Fruit fly (Drosophila melanogaster): ENCODE measurements around the gene brv3.

Gene brv3

DNA sequence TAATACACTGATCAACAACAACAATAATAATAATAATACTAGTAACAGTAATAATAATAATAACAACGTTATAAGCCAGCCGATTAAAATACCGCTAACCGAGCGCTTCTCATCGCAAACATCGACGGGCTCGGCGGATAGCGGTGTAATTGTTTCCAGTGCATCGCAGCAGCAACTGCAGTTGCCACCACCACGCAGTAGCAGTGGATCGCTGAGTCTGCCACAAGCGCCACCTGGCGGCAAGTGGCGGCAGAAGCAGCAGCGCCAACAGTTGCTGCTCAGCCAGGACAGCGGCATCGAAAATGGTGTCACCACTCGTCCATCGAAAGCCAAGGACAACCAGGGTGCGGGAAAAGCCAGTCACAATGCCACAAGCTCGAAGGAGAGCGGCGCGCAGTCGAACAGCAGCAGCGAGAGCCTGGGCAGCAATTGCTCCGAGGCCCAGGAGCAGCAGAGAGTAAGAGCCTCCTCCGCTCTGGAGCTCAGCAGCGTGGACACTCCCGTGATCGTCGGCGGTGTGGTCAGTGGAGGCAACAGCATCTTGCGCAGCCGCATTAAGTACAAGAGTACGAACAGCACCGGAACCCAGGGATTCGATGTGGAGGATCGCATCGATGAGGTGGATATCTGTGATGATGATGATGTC, 35.2 kb upstream of the brv3 start:
- TF ChIP-seq Jra (GFP tag; optimal IDR thresholded peaks at IDR 0.05) (no peak), N (GFP tag; optimal IDR thresholded peaks at IDR 0.05) (no peak), jim (GFP tag; optimal IDR thresholded peaks at IDR 0.05) (no peak), dl (GFP tag; optimal IDR thresholded peaks at IDR 0.05; ENCODE audit: insufficient read depth in 1 of 2, partially characterized antibody in 2 of 2) (no peak), Abd-B (GFP tag; optimal IDR thresholded peaks at IDR 0.05) (no peak), OdsH (GFP tag; optimal IDR thresholded peaks at IDR 0.05) (no peak), tai (GFP tag; optimal IDR thresholded peaks at IDR 0.05) (no peak), sage (GFP tag; optimal IDR thresholded peaks at IDR 0.05) (no peak), fru (GFP tag; optimal IDR thresholded peaks at IDR 0.05) (peak; percentile 13), CrebA (GFP tag; optimal IDR thresholded peaks at IDR 0.05; ENCODE audit: borderline replicate concordance) (no peak), Rel (GFP tag; optimal IDR thresholded peaks at IDR 0.05) (no peak), Rel (tag; optimal IDR thresholded peaks at IDR 0.05) (no peak), Sp1 (GFP tag; optimal IDR thresholded peaks at IDR 0.05) (no peak), usp (GFP tag; optimal IDR thresholded peaks at IDR 0.05) (no peak), pan (optimal IDR thresholded peaks at IDR 0.05) (no peak), foxo (GFP tag; optimal IDR thresholded peaks at IDR 0.05) (peak in 1 of 2 experiments; percentile 30), Hr83 (GFP tag; optimal IDR thresholded peaks at IDR 0.05; ENCODE audit: poor library complexity, severe bottlenecking) (no peak)

DNA sequence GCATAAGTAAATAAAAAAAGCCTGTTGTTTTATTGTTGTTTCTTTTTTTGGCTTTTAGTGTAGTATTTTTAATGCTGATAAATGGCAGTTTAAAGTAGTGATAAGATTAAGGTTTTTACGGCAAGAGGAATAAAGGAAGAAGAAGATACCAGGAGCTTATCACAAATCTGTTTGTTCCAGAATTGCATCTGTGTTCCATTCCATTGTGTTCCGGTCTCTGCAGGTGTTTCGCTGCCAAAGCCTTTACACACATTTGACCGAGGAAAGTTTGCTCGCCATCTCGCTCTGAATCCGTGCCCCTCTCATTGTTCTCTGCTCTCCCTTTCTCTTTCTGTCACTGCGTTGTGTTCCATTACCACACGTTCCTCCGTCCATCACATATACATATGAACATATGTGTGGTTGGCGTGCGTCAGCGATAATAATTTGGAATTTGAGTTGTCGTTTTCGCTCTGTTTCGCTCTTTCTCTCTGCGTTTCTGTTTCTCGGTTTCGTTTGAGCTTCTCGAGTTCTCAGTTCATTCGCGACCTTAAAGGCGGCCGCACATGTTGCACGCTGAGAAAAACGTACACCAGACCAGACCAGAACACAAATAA, 34.0 kb upstream of the brv3 start:
- TF ChIP-seq OdsH (GFP tag; optimal IDR thresholded peaks at IDR 0.05) = no peak
- TF ChIP-seq fru (GFP tag; optimal IDR thresholded peaks at IDR 0.05) = peak; percentile 12
- TF ChIP-seq N (GFP tag; optimal IDR thresholded peaks at IDR 0.05) = no peak
- peak; percentile 82 for TF ChIP-seq Dif (GFP tag; optimal IDR thresholded peaks at IDR 0.05; ENCODE audit: partially characterized antibody)
- TF ChIP-seq Jra (GFP tag; optimal IDR thresholded peaks at IDR 0.05) = peak; percentile 72
- TF ChIP-seq CrebA (GFP tag; optimal IDR thresholded peaks at IDR 0.05; ENCODE audit: borderline replicate concordance) = peak; percentile 80
- peak; percentile 22 for TF ChIP-seq Hr83 (GFP tag; optimal IDR thresholded peaks at IDR 0.05; ENCODE audit: poor library complexity, severe bottlenecking)
- no peak for TF ChIP-seq usp (GFP tag; optimal IDR thresholded peaks at IDR 0.05)
- no peak for TF ChIP-seq sv (GFP tag; optimal IDR thresholded peaks at IDR 0.05)
- peak; percentile 75 for TF ChIP-seq h (GFP tag; optimal IDR thresholded peaks at IDR 0.05)
- TF ChIP-seq Vsx2 (GFP tag; optimal IDR thresholded peaks at IDR 0.05; ENCODE audit: partially characterized antibody) = peak; percentile 56
- no peak for TF ChIP-seq pan (optimal IDR thresholded peaks at IDR 0.05)
- TF ChIP-seq Rel (GFP tag; optimal IDR thresholded peaks at IDR 0.05) = no peak
- peak; percentile 59 for TF ChIP-seq Rel (tag; optimal IDR thresholded peaks at IDR 0.05)
- peak; percentile 10 to 62 for TF ChIP-seq dl (GFP tag; optimal IDR thresholded peaks at IDR 0.05; ENCODE audit: insufficient read depth in 1 of 2, partially characterized antibody in 2 of 2)
- peak; percentile 72 for TF ChIP-seq psq (GFP tag; optimal IDR thresholded peaks at IDR 0.05)
- TF ChIP-seq foxo (GFP tag; optimal IDR thresholded peaks at IDR 0.05) = peak in 1 of 2 experiments; percentile 20
- TF ChIP-seq CG32264 (GFP tag; optimal IDR thresholded peaks at IDR 0.05) = no peak
- peak; percentile 13 for TF ChIP-seq Sp1 (GFP tag; optimal IDR thresholded peaks at IDR 0.05)
- peak; percentile 11 for TF ChIP-seq br (GFP tag; optimal IDR thresholded peaks at IDR 0.05)

DNA sequence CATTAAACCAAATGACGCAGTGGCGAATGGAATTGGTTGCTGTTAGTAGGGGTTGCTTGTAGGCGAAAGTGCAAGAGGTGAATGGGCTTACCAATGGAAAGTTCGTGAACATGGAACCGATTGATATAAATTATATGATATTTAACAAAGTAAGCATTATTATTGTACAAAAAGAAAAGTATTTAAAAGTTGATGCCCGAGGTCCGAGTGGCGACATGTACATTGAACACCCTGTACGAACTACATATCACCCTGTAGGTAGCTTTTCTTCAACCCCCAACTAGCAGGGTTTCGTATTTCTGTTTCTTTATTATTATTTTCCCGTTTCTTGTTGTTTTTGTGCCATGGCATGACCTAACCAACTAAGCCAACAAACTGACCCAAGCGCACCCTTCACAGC, 32.8 kb upstream of the brv3 start:
- TF ChIP-seq h (GFP tag; optimal IDR thresholded peaks at IDR 0.05) = no peak
- TF ChIP-seq dl (GFP tag; optimal IDR thresholded peaks at IDR 0.05; ENCODE audit: insufficient read depth in 1 of 2, partially characterized antibody in 2 of 2) = no peak
- TF ChIP-seq woc (GFP tag; optimal IDR thresholded peaks at IDR 0.05) = no peak

DNA sequence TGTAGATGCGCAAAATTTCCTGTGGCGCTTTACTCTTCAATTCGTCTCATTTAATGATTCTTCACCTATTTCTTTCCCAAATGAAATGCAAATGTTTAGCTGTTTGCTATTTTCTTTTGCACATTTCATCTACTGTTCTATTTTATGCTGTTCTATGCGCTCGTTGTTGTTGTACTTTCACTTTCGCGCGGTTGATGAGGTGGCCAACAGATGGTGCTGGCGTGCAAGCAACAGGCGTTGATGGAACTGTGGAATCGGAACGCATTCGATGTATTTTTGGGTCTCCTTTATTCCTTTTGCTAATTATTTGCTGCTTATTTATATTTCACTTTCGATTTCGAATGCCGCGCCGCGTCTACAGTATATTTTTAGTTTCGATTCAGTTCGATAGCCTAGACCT, 31.6 kb upstream of the brv3 start:
- TF ChIP-seq lola (GFP tag; optimal IDR thresholded peaks at IDR 0.05) (no peak), Jra (GFP tag; optimal IDR thresholded peaks at IDR 0.05) (no peak), HLH106 (tag; optimal IDR thresholded peaks at IDR 0.05) (no peak), tai (GFP tag; optimal IDR thresholded peaks at IDR 0.05) (no peak), N (GFP tag; optimal IDR thresholded peaks at IDR 0.05) (no peak), Myc (optimal IDR thresholded peaks at IDR 0.05) (no peak), sage (GFP tag; optimal IDR thresholded peaks at IDR 0.05) (no peak), Mio (GFP tag; optimal IDR thresholded peaks at IDR 0.05) (no peak), GATAd (GFP tag; optimal IDR thresholded peaks at IDR 0.05) (no peak), Dfd (GFP tag; optimal IDR thresholded peaks at IDR 0.05) (no peak), Rel (GFP tag; optimal IDR thresholded peaks at IDR 0.05) (no peak), Rel (tag; optimal IDR thresholded peaks at IDR 0.05) (no peak)

Measured in whole organism, wandering third instar larva.